Fruit fly (Drosophila melanogaster) whole organism, prepupa: ENCODE results near the gene CG33306.

Experiments used
- Blimp-1 ChIP-seq: fragments of 200-800 bp; sonication (Bioruptor generic); optimal IDR thresholded peaks from 3 replicates; lab custom pipeline; 2017; ENCODE audit warnings: missing biosample characterization, missing genetic modification characterization, mild to moderate bottlenecking, moderate library complexity, missing genetic modification reagents
- CG10631 ChIP-seq: fragments of 200-800 bp; sonication (Bioruptor generic); optimal IDR thresholded peaks from 2 replicates; lab custom pipeline; 2016; ENCODE audit warnings: missing biosample characterization, missing genetic modification characterization
- CG10669 ChIP-seq: fragments of 200-800 bp; sonication (Bioruptor generic); optimal IDR thresholded peaks from 3 replicates; lab custom pipeline; 2018; ENCODE audit warnings: missing biosample characterization, mild to moderate bottlenecking, missing genetic modification characterization, moderate library complexity
- CG11294 ChIP-seq: fragments of 200-800 bp; sonication (Bioruptor generic); IDR thresholded peaks from 2 replicates; pipeline ENCODE4 v1.3.6; 2022; ENCODE audit warnings: missing biosample characterization, missing genetic modification characterization
- CG11762 ChIP-seq: fragments of 200-800 bp; sonication (Bioruptor generic); optimal IDR thresholded peaks from 3 replicates; lab custom pipeline; 2016; ENCODE audit warnings: missing biosample characterization, missing genetic modification characterization; ENCODE audit not compliant: insufficient read depth
- CG15336 ChIP-seq: fragments of 200-800 bp; sonication (Bioruptor generic); IDR thresholded peaks from 2 replicates; pipeline ENCODE4 v1.3.6; 2022; ENCODE audit warnings: missing biosample characterization, missing genetic modification characterization
- CG3032 ChIP-seq: fragments of 200-800 bp; optimal IDR thresholded peaks from 2 replicates; lab custom pipeline; 2019; ENCODE audit warnings: missing biosample characterization, mild to moderate bottlenecking, missing genetic modification characterization, moderate library complexity
- CG31627 ChIP-seq: fragments of 200-800 bp; sonication (Bioruptor generic); optimal IDR thresholded peaks from 3 replicates; lab custom pipeline; 2016; ENCODE audit warnings: missing biosample characterization, missing genetic modification characterization
- CG34406 ChIP-seq: fragments of 200-800 bp; sonication (Bioruptor generic); optimal IDR thresholded peaks from 3 replicates; lab custom pipeline; 2016; ENCODE audit warnings: missing biosample characterization, missing genetic modification characterization
- CG3919 ChIP-seq: fragments of 200-800 bp; sonication (Bioruptor generic); optimal IDR thresholded peaks from 3 replicates; lab custom pipeline; 2016; ENCODE audit warnings: missing biosample characterization, missing genetic modification characterization
- CG4318 ChIP-seq: fragments of 200-800 bp; sonication (Bioruptor generic); optimal IDR thresholded peaks from 3 replicates; lab custom pipeline; 2017; ENCODE audit warnings: missing biosample characterization, mild to moderate bottlenecking, missing genetic modification characterization
- CG6163 ChIP-seq: fragments of 200-800 bp; sonication (Bioruptor generic); IDR thresholded peaks from 3 replicates; pipeline ENCODE4 v1.3.6; 2022; ENCODE audit warnings: missing biosample characterization, missing genetic modification characterization
- CG6792 ChIP-seq: fragments of 200-800 bp; sonication (Bioruptor generic); optimal IDR thresholded peaks from 3 replicates; lab custom pipeline; 2016; ENCODE audit warnings: missing biosample characterization, missing genetic modification characterization
- CG6854 ChIP-seq: fragments of 200-800 bp; sonication (Bioruptor generic); optimal IDR thresholded peaks from 2 replicates; lab custom pipeline; 2017; ENCODE audit warnings: missing biosample characterization, mild to moderate bottlenecking, missing genetic modification characterization
- CG7368 ChIP-seq: fragments of 200-800 bp; sonication (Bioruptor generic); optimal IDR thresholded peaks from 3 replicates; lab custom pipeline; 2016; ENCODE audit warnings: missing biosample characterization, missing genetic modification characterization
- CG8119 ChIP-seq: fragments of 200-800 bp; sonication (Bioruptor generic); IDR thresholded peaks from 3 replicates; pipeline ENCODE4 v1.3.6; 2022; ENCODE audit warnings: missing biosample characterization, missing genetic modification characterization
- CG8319 ChIP-seq: fragments of 200-800 bp; sonication (Bioruptor generic); optimal IDR thresholded peaks from 3 replicates; lab custom pipeline; 2016; ENCODE audit warnings: missing biosample characterization, missing genetic modification characterization
- CG8632 ChIP-seq: fragments of 200-800 bp; sonication (Bioruptor generic); optimal IDR thresholded peaks from 3 replicates; lab custom pipeline; 2016; ENCODE audit warnings: missing biosample characterization, missing genetic modification characterization
- CG9139 ChIP-seq: fragments of 200-800 bp; sonication (Bioruptor generic); optimal IDR thresholded peaks from 3 replicates; lab custom pipeline; 2017; ENCODE audit warnings: missing biosample characterization, mild to moderate bottlenecking, missing genetic modification characterization
- Eip75B ChIP-seq: fragments of 200-800 bp; sonication (Bioruptor generic); optimal IDR thresholded peaks from 3 replicates; lab custom pipeline; 2016; ENCODE audit warnings: missing biosample characterization, missing genetic modification characterization
- Eip78C ChIP-seq: fragments of 200-800 bp; sonication (Bioruptor generic); peaks from one replicate; lab custom pipeline; 2016; ENCODE audit warnings: missing biosample characterization, missing genetic modification characterization
- Eip93F ChIP-seq: fragments of 200-800 bp; sonication (Bioruptor generic); optimal IDR thresholded peaks from 2 replicates; lab custom pipeline; 2016; ENCODE audit warnings: missing biosample characterization, mild to moderate bottlenecking, missing genetic modification characterization
- Ets21C ChIP-seq: fragments of 200-800 bp; sonication (Bioruptor generic); optimal IDR thresholded peaks from 3 replicates; lab custom pipeline; 2016; ENCODE audit warnings: missing biosample characterization, missing genetic modification characterization
- Hr38 ChIP-seq: sonication (Bioruptor generic); optimal IDR thresholded peaks from 2 replicates; lab custom pipeline; 2016; ENCODE audit warnings: missing biosample characterization, missing genetic modification characterization
- Hr39 ChIP-seq: fragments of 200-800 bp; sonication (Bioruptor generic); optimal IDR thresholded peaks from 2 replicates; lab custom pipeline; 2016; ENCODE audit warnings: missing biosample characterization, missing genetic modification characterization
- Hr4 ChIP-seq: fragments of 200-800 bp; sonication (Bioruptor generic); optimal IDR thresholded peaks from 3 replicates; lab custom pipeline; 2016; ENCODE audit warnings: missing biosample characterization, missing genetic modification characterization
- Met ChIP-seq: fragments of 200-800 bp; sonication (Bioruptor generic); optimal IDR thresholded peaks from 3 replicates; lab custom pipeline; 2016; ENCODE audit warnings: missing biosample characterization, missing genetic modification characterization
- OdsH ChIP-seq: fragments of 200-800 bp; sonication (Bioruptor generic); optimal IDR thresholded peaks from 3 replicates; lab custom pipeline; 2016; ENCODE audit warnings: missing biosample characterization, missing genetic modification characterization
- Smox ChIP-seq: fragments of 200-800 bp; sonication (Bioruptor generic); optimal IDR thresholded peaks from 3 replicates; lab custom pipeline; 2016; ENCODE audit warnings: missing biosample characterization, missing genetic modification characterization
- Sox102F ChIP-seq: fragments of 200-800 bp; sonication (Bioruptor generic); optimal IDR thresholded peaks from 2 replicates; lab custom pipeline; 2016; ENCODE audit warnings: missing biosample characterization, mild to moderate bottlenecking, missing genetic modification characterization
- Sox14 ChIP-seq: fragments of 200-800 bp; sonication (Bioruptor generic); optimal IDR thresholded peaks from 3 replicates; lab custom pipeline; 2016; ENCODE audit warnings: missing biosample characterization, missing genetic modification characterization
- Sox15 ChIP-seq: fragments of 200-800 bp; sonication (Bioruptor generic); optimal IDR thresholded peaks from 3 replicates; lab custom pipeline; 2016; ENCODE audit warnings: missing biosample characterization, missing genetic modification characterization
- achi ChIP-seq: fragments of 200-800 bp; sonication (Bioruptor generic); optimal IDR thresholded peaks from 3 replicates; lab custom pipeline; 2016; ENCODE audit warnings: missing biosample characterization, missing genetic modification characterization
- acj6 ChIP-seq: fragments of 200-800 bp; sonication (Bioruptor generic); optimal IDR thresholded peaks from 3 replicates; lab custom pipeline; 2016; ENCODE audit warnings: missing biosample characterization, missing genetic modification characterization
- cyc ChIP-seq: fragments of 200-800 bp; sonication (Bioruptor generic); optimal IDR thresholded peaks from 3 replicates; lab custom pipeline; 2016; ENCODE audit warnings: missing biosample characterization, missing genetic modification characterization
- dsx ChIP-seq: fragments of 200-800 bp; optimal IDR thresholded peaks from 3 replicates; lab custom pipeline; 2019; ENCODE audit warnings: missing biosample characterization, mild to moderate bottlenecking, missing genetic modification characterization, moderate library complexity; ENCODE audit not compliant: poor library complexity, severe bottlenecking
- eg ChIP-seq: fragments of 200-800 bp; sonication (Bioruptor generic); IDR thresholded peaks from 3 replicates; pipeline ENCODE4 v1.3.6; 2022; ENCODE audit warnings: missing biosample characterization, missing genetic modification characterization
- esn ChIP-seq: fragments of 200-800 bp; sonication (Bioruptor generic); optimal IDR thresholded peaks from 2 replicates; lab custom pipeline; 2016; ENCODE audit warnings: missing biosample characterization, mild to moderate bottlenecking, missing genetic modification characterization, moderate library complexity
- fd59A ChIP-seq: fragments of 200-800 bp; sonication (Bioruptor generic); optimal IDR thresholded peaks from 2 replicates; lab custom pipeline; 2017; ENCODE audit warnings: missing biosample characterization, mild to moderate bottlenecking, missing genetic modification characterization, missing genetic modification reagents
- lz ChIP-seq: fragments of 200-800 bp; sonication (Bioruptor generic); optimal IDR thresholded peaks from 3 replicates; lab custom pipeline; 2016; ENCODE audit warnings: missing biosample characterization, missing genetic modification characterization
- net ChIP-seq: fragments of 200-800 bp; sonication (Bioruptor generic); optimal IDR thresholded peaks from 3 replicates; lab custom pipeline; 2016; ENCODE audit warnings: missing biosample characterization, missing genetic modification characterization
- pdm3 ChIP-seq: fragments of 200-800 bp; sonication (Bioruptor generic); optimal IDR thresholded peaks from 3 replicates; lab custom pipeline; 2016; ENCODE audit warnings: missing biosample characterization, missing genetic modification characterization
- salr ChIP-seq, 2 experiments: fragments of 200-800 bp; sonication (Bioruptor generic); optimal IDR thresholded peaks; 3 replicates each; lab custom pipeline; 2016 to 2018; ENCODE audit warnings: missing biosample characterization in 2 of 2, missing genetic modification characterization in 2 of 2, mild to moderate bottlenecking in 1 of 2
- spab ChIP-seq: fragments of 200-800 bp; sonication (Bioruptor generic); optimal IDR thresholded peaks from 2 replicates; lab custom pipeline; 2017; ENCODE audit warnings: missing biosample characterization, mild to moderate bottlenecking, missing genetic modification characterization, missing genetic modification reagents
- ss ChIP-seq, 2 experiments: fragments of 200-800 bp; sonication (Bioruptor generic); optimal IDR thresholded peaks; 2 replicates in 1 of 2; 3 replicates in 1 of 2; lab custom pipeline; 2017 to 2018; ENCODE audit warnings: mild to moderate bottlenecking in 2 of 2, missing biosample characterization in 2 of 2, missing genetic modification characterization in 2 of 2, moderate library complexity in 1 of 2
- svp ChIP-seq: fragments of 200-800 bp; sonication (Bioruptor generic); peaks from one replicate; lab custom pipeline; 2016; ENCODE audit warnings: missing biosample characterization, missing genetic modification characterization
- topi ChIP-seq: fragments of 200-800 bp; sonication (Bioruptor generic); optimal IDR thresholded peaks from 3 replicates; lab custom pipeline; 2016; ENCODE audit warnings: missing biosample characterization, missing genetic modification characterization
- vri ChIP-seq: fragments of 200-800 bp; sonication (Bioruptor generic); optimal IDR thresholded peaks from 3 replicates; lab custom pipeline; 2016; ENCODE audit warnings: missing biosample characterization, mild to moderate bottlenecking, missing genetic modification characterization

Gene CG33306

DNA sequence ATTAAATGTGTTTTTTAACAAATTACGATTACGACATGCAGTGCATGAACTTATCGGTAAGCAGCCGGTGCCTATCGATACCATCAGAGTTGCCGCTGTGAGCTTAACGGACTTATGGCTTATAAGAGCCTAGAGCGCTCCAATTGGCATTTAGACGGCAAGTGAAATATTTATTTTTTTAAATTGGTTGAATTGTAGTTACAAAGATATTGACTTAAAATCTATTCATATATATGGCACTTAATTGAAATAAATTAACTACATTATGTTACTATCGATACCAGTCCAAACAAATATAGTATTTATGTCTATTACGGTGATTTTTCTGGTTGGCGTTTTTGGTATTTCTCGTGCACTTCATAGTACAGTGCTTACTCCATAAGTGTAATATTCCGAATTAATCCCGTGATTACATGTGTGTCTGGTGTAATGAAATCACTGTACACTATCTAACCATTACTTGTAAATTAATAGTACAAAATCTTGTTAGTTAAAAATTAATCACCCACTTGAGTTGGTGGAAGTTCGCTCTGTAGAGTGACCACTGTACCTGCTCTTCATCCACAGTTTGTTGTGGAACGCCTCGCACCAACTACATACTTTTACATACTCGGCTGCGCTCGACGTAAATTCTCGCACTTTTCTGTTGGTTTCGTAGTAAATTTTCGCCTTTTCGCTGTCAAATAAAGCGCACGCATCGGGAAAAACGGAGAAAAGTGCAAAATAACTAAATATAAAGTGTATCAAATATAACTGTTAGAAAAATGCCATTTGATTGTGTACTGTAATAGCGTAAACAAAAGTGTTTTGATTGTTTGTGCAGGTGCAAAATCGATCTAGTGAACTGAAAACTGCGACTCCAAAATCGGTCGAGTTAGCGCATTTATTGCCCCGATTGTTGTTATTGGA lies 8.3 kb downstream of the CG33306 start, which contains the start of the genes mRpS23 and CenG1A (continued):
- peak; percentile 100 for TF ChIP-seq CG8632 (GFP tag; lab: Kevin White, UChicago)
- peak; percentile 100 for TF ChIP-seq CG4318 (GFP tag; lab: Kevin White, UChicago)
- peak; percentile 100 for TF ChIP-seq Sox102F
- peak; percentile 100 for TF ChIP-seq acj6 (GFP tag; lab: Kevin White, UChicago)
- TF ChIP-seq spab (GFP tag; lab: Kevin White, UChicago), result peak; percentile 100
- TF ChIP-seq CG8319 (GFP tag; lab: Kevin White, UChicago), result peak; percentile 100
- peak; percentile 100 for TF ChIP-seq esn (GFP tag; lab: Kevin White, UChicago)
- peak; percentile 100 for TF ChIP-seq CG6792 (GFP tag; lab: Kevin White, UChicago)
- peak; percentile 99 for TF ChIP-seq achi
- peak; percentile 100 for TF ChIP-seq CG3919 (GFP tag; lab: Kevin White, UChicago)
- peak; percentile 100 for TF ChIP-seq CG11294 (GFP tag; lab: Robert Waterston, UW)
- peak; percentile 100 for TF ChIP-seq lz
- peak; percentile 100 for TF ChIP-seq CG15336 (GFP tag; lab: Robert Waterston, UW)
- TF ChIP-seq Eip78C (GFP tag; lab: Kevin White, UChicago), result peak; percentile 100
- TF ChIP-seq Sox14 (GFP tag; lab: Kevin White, UChicago), result peak; percentile 100
- peak; percentile 100 for TF ChIP-seq Met (GFP tag; lab: Kevin White, UChicago)
- TF ChIP-seq CG10669, result peak; percentile 100
- TF ChIP-seq svp (GFP tag; lab: Kevin White, UChicago), result peak; percentile 100
- peak; percentile 100 for TF ChIP-seq Eip93F (GFP tag; lab: Kevin White, UChicago)
- TF ChIP-seq CG9139, result peak; percentile 99
- peak; percentile 100 for TF ChIP-seq vri (GFP tag; lab: Kevin White, UChicago)
- TF ChIP-seq Hr4 (GFP tag; lab: Kevin White, UChicago), result peak; percentile 100
- TF ChIP-seq CG11762 (GFP tag; lab: Kevin White, UChicago), result peak; percentile 100
- TF ChIP-seq CG34406, result peak; percentile 100
- TF ChIP-seq CG6854 (GFP tag; lab: Kevin White, UChicago), result peak; percentile 100
- peak; percentile 100 for TF ChIP-seq CG10631 (GFP tag; lab: Kevin White, UChicago)
- peak; percentile 100 for TF ChIP-seq net
- peak; percentile 100 for TF ChIP-seq Eip75B
- peak; percentile 100 for TF ChIP-seq Smox (GFP tag; lab: Kevin White, UChicago)
- TF ChIP-seq topi (GFP tag; lab: Kevin White, UChicago), result peak; percentile 100
- TF ChIP-seq cyc (GFP tag; lab: Kevin White, UChicago), result peak; percentile 100
- peak; percentile 100 for TF ChIP-seq CG31627 (GFP tag; lab: Kevin White, UChicago)
- peak; percentile 100 for TF ChIP-seq Hr39 (GFP tag; lab: Kevin White, UChicago)

- TF ChIP-seq ss (GFP tag; optimal IDR thresholded peaks at IDR 0.05; lab: Kevin White, UChicago) (no peak), CG31627 (GFP tag; lab: Kevin White, UChicago) (peak; percentile 26), pdm3 (GFP tag; lab: Kevin White, UChicago) (no peak), salr (GFP tag; optimal IDR thresholded peaks at IDR 0.05; lab: Kevin White, UChicago) (no peak), CG3032 (tag; lab: Kevin White, UChicago) (peak; percentile 8), Smox (GFP tag; lab: Kevin White, UChicago) (no peak), Sox15 (no peak), Hr4 (GFP tag; lab: Kevin White, UChicago) (no peak), Ets21C (no peak), dsx (GFP tag; lab: Kevin White, UChicago) (no peak), OdsH (GFP tag; lab: Kevin White, UChicago) (no peak), CG15336 (GFP tag; lab: Robert Waterston, UW) (no peak), CG7368 (no peak), esn (GFP tag; lab: Kevin White, UChicago) (peak; percentile 14), CG8632 (GFP tag; lab: Kevin White, UChicago) (no peak), lz (no peak), fd59A (GFP tag; lab: Kevin White, UChicago) (no peak), Blimp-1 (GFP tag; lab: Kevin White, UChicago) (no peak), CG6792 (GFP tag; lab: Kevin White, UChicago) (no peak), Hr38 (GFP tag; lab: Kevin White, UChicago) (no peak), eg (GFP tag; lab: Robert Waterston, UW) (0 out of 3 replicates have a peak, but pooled peaks have one; percentile 15), CG6163 (GFP tag; lab: Robert Waterston, UW) (no peak), Hr39 (GFP tag; lab: Kevin White, UChicago) (no peak), CG8119 (GFP tag; lab: Robert Waterston, UW) (0 out of 3 replicates have a peak, but pooled peaks have one; percentile 12)
- TF ChIP-seq, all 60 proteins: peak for 5
Observed at dm6 chr2L:13833058-13833457, 10.5 kb downstream of the CG33306 start, which contains the start of the genes GatC, PolG2 and Polr2C. TSS of gene GatC (minus strand) at chr2L:13833105. TSS of gene PolG2 (minus strand) at chr2L:13833105. TSS of gene Polr2C (plus strand) at chr2L:13833337.
